Worm (Caenorhabditis elegans) whole organism, midembryonic: ENCODE measurements around the gene F10E9.5.

Experiments
- T22C8.4 ChIP-seq: fragments of 200-800 bp; sonication (Bioruptor generic); IDR thresholded peaks from 2 replicates; pipeline ENCODE4 v1.3.6; 2022; ENCODE audit warnings: missing genetic modification characterization, missing compliant biosample characterization
- flt-1 ChIP-seq: fragments of 200-800 bp; sonication (Bioruptor generic); IDR thresholded peaks from 2 replicates; pipeline ENCODE4 v1.3.6; 2022; ENCODE audit warnings: missing genetic modification characterization, missing compliant biosample characterization
- klf-2 ChIP-seq: fragments of 200-800 bp; sonication (Bioruptor generic); conservative IDR thresholded peaks from 2 replicates; pipeline ENCODE4 v1.3.6; 2022; ENCODE audit warnings: missing genetic modification reagents, missing genetic modification characterization, missing compliant biosample characterization
- med-1 ChIP-seq: sonication (generic microtip); optimal IDR thresholded peaks from 2 replicates; lab custom pipeline; 2017; ENCODE audit warnings: missing genetic modification characterization, mild to moderate bottlenecking, missing compliant biosample characterization, antibody characterized with exemption, missing genetic modification reagents; ENCODE audit not compliant: insufficient read depth
- ref-1 ChIP-seq: fragments of 200-800 bp; sonication (Bioruptor generic); conservative IDR thresholded peaks from 2 replicates; pipeline ENCODE4 v1.3.6; 2022; ENCODE audit warnings: missing genetic modification reagents, missing genetic modification characterization, missing compliant biosample characterization

ce11 chrIII:8318488-8318887 is 11.1 kb downstream of the F10E9.5 start, which contains the start of gene sas-4:
- TF ChIP-seq klf-2 (GFP tag; lab: Robert Waterston, UW) (no peak), ref-1 (GFP tag; lab: Robert Waterston, UW) (no peak), med-1 (GFP tag; lab: Kevin White, UChicago) (no peak), flt-1 (GFP tag; lab: Robert Waterston, UW) (no peak), T22C8.4 (no peak)
